Fruit fly (Drosophila melanogaster) whole organism, adult: ENCODE data around the gene CG18477.
"Not testable (repeated sequence)": the region's sequence is repeated elsewhere in the genome, so short reads cannot be mapped to it uniquely, and the experiment has no call there.

Experiments used
- CG14711 ChIP-seq: fragments of 200-800 bp; sonication (Bioruptor generic); optimal IDR thresholded peaks from 2 replicates; lab custom pipeline; 2018; ENCODE audit warnings: missing biosample characterization, mild to moderate bottlenecking, missing genetic modification characterization, moderate library complexity
- CG5204 ChIP-seq: fragments of 200-800 bp; sonication (Bioruptor generic); optimal IDR thresholded peaks from 2 replicates; lab custom pipeline; 2016; ENCODE audit warnings: missing biosample characterization, missing genetic modification characterization
- CG7045 ChIP-seq: fragments of 200-800 bp; sonication (Bioruptor generic); optimal IDR thresholded peaks from 2 replicates; lab custom pipeline; 2017; ENCODE audit warnings: missing biosample characterization, mild to moderate bottlenecking, missing genetic modification characterization
- CG7101 ChIP-seq: fragments of 200-800 bp; sonication (Bioruptor generic); optimal IDR thresholded peaks from 2 replicates; lab custom pipeline; 2018; ENCODE audit warnings: missing biosample characterization, mild to moderate bottlenecking, missing genetic modification characterization, moderate library complexity
- Clk ChIP-seq: fragments of 200-800 bp; sonication (Bioruptor generic); optimal IDR thresholded peaks from 2 replicates; lab custom pipeline; 2017; ENCODE audit warnings: missing biosample characterization, missing genetic modification characterization
- Crg-1 ChIP-seq: fragments of 200-800 bp; sonication (Bioruptor generic); optimal IDR thresholded peaks from 2 replicates; lab custom pipeline; 2016; ENCODE audit warnings: missing biosample characterization, missing genetic modification characterization
- Mnt ChIP-seq: fragments of 200-800 bp; sonication (Bioruptor generic); optimal IDR thresholded peaks from 2 replicates; lab custom pipeline; 2016; ENCODE audit warnings: missing biosample characterization, mild to moderate bottlenecking, missing genetic modification characterization
- kay ChIP-seq: fragments of 200-800 bp; sonication (Bioruptor generic); peaks from one replicate; lab custom pipeline; 2016; ENCODE audit warnings: missing biosample characterization, missing genetic modification characterization, borderline replicate concordance
- ovo ChIP-seq: fragments of 200-800 bp; sonication (Bioruptor generic); optimal IDR thresholded peaks from 2 replicates; lab custom pipeline; 2016; ENCODE audit warnings: missing biosample characterization, missing genetic modification characterization
- toe ChIP-seq: fragments of 200-800 bp; sonication (Bioruptor generic); optimal IDR thresholded peaks from 2 replicates; lab custom pipeline; 2016; ENCODE audit warnings: missing biosample characterization, missing genetic modification characterization

The CG18477 gene

DNA sequence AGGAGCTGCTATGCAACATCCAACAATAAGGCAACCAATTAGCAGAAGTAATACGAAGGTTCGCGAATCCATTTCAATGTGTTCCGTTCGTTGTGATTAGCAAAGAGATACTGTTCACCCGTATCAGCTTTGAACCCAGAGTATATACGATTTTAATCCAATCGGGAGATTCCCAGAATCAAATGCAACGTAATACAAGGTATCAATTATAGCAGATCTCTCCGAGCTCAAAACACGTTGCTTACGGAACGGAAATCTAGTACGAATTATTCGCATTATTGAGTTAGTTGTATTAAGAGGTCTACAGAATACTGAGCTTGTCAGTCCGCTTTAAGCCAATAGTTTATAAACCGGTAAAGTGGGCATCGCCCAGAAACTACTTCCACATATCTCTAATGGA, 33.5 kb downstream of the CG18477 start, which contains the start of gene CG44140:
Gene CG44140, minus strand, starts transcription at position 101 of the 400 bp plus-strand sequence.
- TF ChIP-seq ovo; CG14711 (tag; lab: Kevin White, UChicago); CG5204 (GFP tag; lab: Kevin White, UChicago): not testable (repeated sequence)

DNA sequence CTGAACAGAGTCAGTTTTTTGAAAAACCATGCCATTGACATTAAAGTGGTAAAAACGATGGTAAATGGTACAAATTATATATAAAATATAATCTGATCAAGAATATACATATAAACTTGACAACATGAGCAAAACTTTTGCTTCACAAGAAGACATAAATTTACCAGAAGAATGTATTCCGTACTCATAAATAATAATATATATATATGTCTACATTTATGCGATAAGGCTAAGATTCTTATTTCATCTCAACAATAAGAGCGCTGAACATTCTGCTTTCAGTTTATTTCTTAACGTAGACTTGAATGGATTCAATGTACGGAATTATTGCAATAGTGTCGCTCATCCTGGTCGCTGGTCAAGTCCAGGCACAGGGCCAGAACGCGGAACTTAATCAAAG, 34.9 kb downstream of the CG18477 start, which contains the start of gene CG31780:
Gene CG31780, plus strand, starts transcription at position 301 of the 400 bp plus-strand sequence.
- not testable (repeated sequence) for TF ChIP-seq Crg-1, Mnt, toe (GFP tag; lab: Kevin White, UChicago)

DNA sequence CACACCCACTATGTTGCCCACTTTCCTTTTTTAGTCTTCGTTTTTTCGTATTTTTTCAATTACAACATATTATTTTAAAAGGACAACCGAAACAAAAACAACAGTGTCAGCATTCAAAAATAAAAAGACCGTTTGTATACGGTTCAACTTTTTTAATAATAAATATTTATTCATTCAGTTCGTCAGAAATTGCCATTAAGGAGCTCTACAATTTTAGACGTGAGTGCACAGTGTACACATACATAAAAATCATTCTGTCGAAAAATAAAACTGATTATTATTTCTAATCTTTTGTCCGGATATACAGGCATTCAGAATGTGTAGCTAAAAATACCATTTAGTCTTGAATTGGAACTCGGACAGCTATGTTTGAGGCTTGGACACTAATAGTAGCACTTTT, 44.0 kb downstream of the CG18477 start, which contains the start of gene CG31827:
Gene CG31827, plus strand, starts transcription at position 301 of the 400 bp plus-strand sequence.
- TF ChIP-seq CG7045 (GFP tag; lab: Kevin White, UChicago); CG7101 (tag; lab: Kevin White, UChicago); Clk (GFP tag; lab: Kevin White, UChicago): not testable (repeated sequence)

dm6 chr2L:15710999-15711398, 50.2 kb downstream of the CG18477 start, which contains the start of gene CG43924:
Gene CG43924, minus strand, starts transcription at chr2L:15711099.
- TF ChIP-seq CG7101 (tag; lab: Kevin White, UChicago); Clk (GFP tag; lab: Kevin White, UChicago); kay (GFP tag; lab: Kevin White, UChicago): not testable (repeated sequence)
